Fruit fly (Drosophila melanogaster): ENCODE data around the gene CG43638.

CG43638 gene

dm6 chr3L:12077953-12078352, 33.6 kb downstream of the CG43638 start:
- TF ChIP-seq Dfd (GFP tag; optimal IDR thresholded peaks at IDR 0.05) (no peak), Dif (GFP tag; optimal IDR thresholded peaks at IDR 0.05; ENCODE audit: partially characterized antibody) (no peak), ey (GFP tag; optimal IDR thresholded peaks at IDR 0.05) (no peak), CG32264 (GFP tag; optimal IDR thresholded peaks at IDR 0.05) (no peak), N (GFP tag; optimal IDR thresholded peaks at IDR 0.05) (no peak)

- no peak for TF ChIP-seq Hr78 (GFP tag; optimal IDR thresholded peaks at IDR 0.05)
Observed at dm6 chr3L:12078551-12079318, 34.4 kb downstream of the CG43638 start.

dm6 chr3L:12079319-12079933, 35.0 kb downstream of the CG43638 start:
- no peak for TF ChIP-seq Rel (GFP tag; optimal IDR thresholded peaks at IDR 0.05)
- peak; percentile 80 for TF ChIP-seq Rel (tag; optimal IDR thresholded peaks at IDR 0.05)
- TF ChIP-seq dsf (GFP tag; optimal IDR thresholded peaks at IDR 0.05; ENCODE audit: borderline replicate concordance) = no peak
- TF ChIP-seq CG32264 (GFP tag; optimal IDR thresholded peaks at IDR 0.05) = no peak
- TF ChIP-seq Sp1 (GFP tag; optimal IDR thresholded peaks at IDR 0.05) = peak; percentile 9
- peak; percentile 18 for TF ChIP-seq fru (GFP tag; optimal IDR thresholded peaks at IDR 0.05)
- TF ChIP-seq Hnf4 (GFP tag; optimal IDR thresholded peaks at IDR 0.05) = no peak
- TF ChIP-seq brk (GFP tag; optimal IDR thresholded peaks at IDR 0.05) = no peak
- peak; percentile 10 for TF ChIP-seq h (GFP tag; optimal IDR thresholded peaks at IDR 0.05)
- no peak for TF ChIP-seq Hr83 (GFP tag; optimal IDR thresholded peaks at IDR 0.05; ENCODE audit: poor library complexity, severe bottlenecking)
- peak; percentile 25 for TF ChIP-seq CG9705 (GFP tag; optimal IDR thresholded peaks at IDR 0.05)
- TF ChIP-seq dmrt93B (GFP tag; optimal IDR thresholded peaks at IDR 0.05) = no peak
- peak; percentile 47 for TF ChIP-seq psq (GFP tag; optimal IDR thresholded peaks at IDR 0.05)
- no peak for TF ChIP-seq Hr78 (GFP tag; optimal IDR thresholded peaks at IDR 0.05)
- no peak for TF ChIP-seq Mio (GFP tag; optimal IDR thresholded peaks at IDR 0.05)
- peak; percentile 8 for TF ChIP-seq CrebA (GFP tag; optimal IDR thresholded peaks at IDR 0.05; ENCODE audit: borderline replicate concordance)

dm6 chr3L:12080423-12080822, 36.0 kb downstream of the CG43638 start:
- TF ChIP-seq N (GFP tag; optimal IDR thresholded peaks at IDR 0.05) (no peak), dmrt93B (GFP tag; optimal IDR thresholded peaks at IDR 0.05) (no peak), CG32264 (GFP tag; optimal IDR thresholded peaks at IDR 0.05) (no peak), Hr83 (GFP tag; optimal IDR thresholded peaks at IDR 0.05; ENCODE audit: poor library complexity, severe bottlenecking) (peak; percentile 64), sage (GFP tag; optimal IDR thresholded peaks at IDR 0.05) (no peak), ey (GFP tag; optimal IDR thresholded peaks at IDR 0.05) (no peak), Rel (GFP tag; optimal IDR thresholded peaks at IDR 0.05) (no peak), Rel (tag; optimal IDR thresholded peaks at IDR 0.05) (no peak), woc (GFP tag; optimal IDR thresholded peaks at IDR 0.05) (no peak), Vsx2 (GFP tag; optimal IDR thresholded peaks at IDR 0.05; ENCODE audit: partially characterized antibody) (no peak), sv (GFP tag; optimal IDR thresholded peaks at IDR 0.05) (no peak), rgr (GFP tag; optimal IDR thresholded peaks at IDR 0.05) (peak; percentile 63), CrebA (GFP tag; optimal IDR thresholded peaks at IDR 0.05; ENCODE audit: borderline replicate concordance) (no peak), Jra (GFP tag; optimal IDR thresholded peaks at IDR 0.05) (no peak), Myc (optimal IDR thresholded peaks at IDR 0.05) (no peak), Hnf4 (GFP tag; optimal IDR thresholded peaks at IDR 0.05) (peak; percentile 12), h (GFP tag; optimal IDR thresholded peaks at IDR 0.05) (peak; percentile 5), foxo (GFP tag; optimal IDR thresholded peaks at IDR 0.05) (peak in 1 of 2 experiments; percentile 18), psq (GFP tag; optimal IDR thresholded peaks at IDR 0.05) (no peak), brk (GFP tag; optimal IDR thresholded peaks at IDR 0.05) (no peak), tai (GFP tag; optimal IDR thresholded peaks at IDR 0.05) (peak; percentile 15), Dfd (GFP tag; optimal IDR thresholded peaks at IDR 0.05) (no peak), fru (GFP tag; optimal IDR thresholded peaks at IDR 0.05) (peak; percentile 10), OdsH (GFP tag; optimal IDR thresholded peaks at IDR 0.05) (peak; percentile 7), HLH106 (tag; optimal IDR thresholded peaks at IDR 0.05) (no peak), CG9705 (GFP tag; optimal IDR thresholded peaks at IDR 0.05) (no peak), Dif (GFP tag; optimal IDR thresholded peaks at IDR 0.05; ENCODE audit: partially characterized antibody) (no peak)

Measured in whole organism, wandering third instar larva.